Worm (Caenorhabditis elegans) whole organism, mixed stage, embryonic: ENCODE measurements around the gene ntp-1.

Source experiments
- blmp-1 ChIP-seq: fragments of 150-350 bp; optimal IDR thresholded peaks from 2 replicates; lab custom pipeline; 2014; ENCODE audit warnings: missing biosample characterization, missing genetic modification characterization
- ces-1 ChIP-seq: fragments of 150-350 bp; optimal IDR thresholded peaks from 2 replicates; lab custom pipeline; 2014; ENCODE audit warnings: missing biosample characterization, missing genetic modification reagents, missing genetic modification characterization
- nhr-237 ChIP-seq: fragments of 150-350 bp; optimal IDR thresholded peaks from 2 replicates; lab custom pipeline; 2014; ENCODE audit warnings: missing biosample characterization, missing genetic modification characterization
- snpc-4 ChIP-seq: fragments of 150-350 bp; optimal IDR thresholded peaks from 2 replicates; lab custom pipeline; 2014; ENCODE audit warnings: missing biosample characterization, missing genetic modification characterization
- zip-8 ChIP-seq: fragments of 150-350 bp; optimal IDR thresholded peaks from 2 replicates; lab custom pipeline; 2014; ENCODE audit warnings: missing biosample characterization, missing genetic modification characterization
- ztf-11 ChIP-seq: fragments of 150-350 bp; optimal IDR thresholded peaks from 2 replicates; lab custom pipeline; 2014; ENCODE audit warnings: missing biosample characterization, missing genetic modification characterization

- no peak for TF ChIP-seq blmp-1 (tag; lab: Kevin White, UChicago)
- TF ChIP-seq snpc-4 (tag; lab: Kevin White, UChicago), result no peak
- TF ChIP-seq ces-1 (GFP tag; lab: Kevin White, UChicago), result no peak
- no peak for TF ChIP-seq ztf-11 (tag; lab: Kevin White, UChicago)
- no peak for TF ChIP-seq nhr-237 (tag; lab: Kevin White, UChicago)
- TF ChIP-seq zip-8 (tag; lab: Kevin White, UChicago), result no peak
Measured at ce11 chrIV:7763748-7764147, 30.9 kb downstream of the ntp-1 start, which contains the start of the genes C46A5.6 and C46A5.1.
